Worm (Caenorhabditis elegans): ENCODE results near the gene ttr-54.

- TF ChIP-seq rnt-1 (tag; optimal IDR thresholded peaks at IDR 0.05) (no peak), ceh-14 (tag; optimal IDR thresholded peaks at IDR 0.05) (no peak), unc-55 (GFP tag; optimal IDR thresholded peaks at IDR 0.05) (no peak), ets-4 (tag; optimal IDR thresholded peaks at IDR 0.05) (no peak)
These were observed 6.1 kb downstream of the ttr-54 start, which contains the start of gene pps-1 for ce11 chrIV:10161706-10162105.
